Worm (Caenorhabditis elegans): Measurements from ENCODE around the gene stn-2.

DNA sequence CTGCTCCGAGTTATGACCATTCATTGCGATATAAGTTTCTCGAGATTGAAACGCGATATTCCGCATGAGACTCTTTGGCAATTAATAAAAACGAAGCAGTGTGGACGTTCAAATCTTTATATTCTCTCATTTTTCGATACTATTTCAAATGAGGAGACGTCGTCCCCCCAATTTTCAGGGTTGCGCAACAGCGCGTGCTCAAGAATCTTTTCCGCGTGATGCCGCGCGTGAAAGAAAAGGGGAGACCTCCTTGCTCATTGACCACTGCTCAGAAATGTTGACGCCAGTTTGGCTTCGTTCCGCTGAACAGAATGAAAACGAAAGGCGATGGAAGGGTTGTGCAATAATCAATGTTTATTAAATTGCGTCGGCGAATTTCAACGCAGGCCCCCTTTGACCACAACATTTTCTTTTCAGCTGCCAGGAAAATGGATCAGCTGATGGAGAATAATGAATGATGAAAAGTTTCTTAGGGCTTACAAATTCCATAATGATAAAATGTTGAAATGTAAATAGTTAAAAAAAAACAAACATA lies 24.9 kb downstream of the stn-2 start:
- TF ChIP-seq ref-1 (GFP tag; conservative IDR thresholded peaks at IDR 0.05) = no peak
- no peak for TF ChIP-seq ztf-23 (GFP tag; IDR thresholded peaks at IDR 0.05)
- TF ChIP-seq flt-1 (GFP tag; IDR thresholded peaks at IDR 0.05) = no peak

Measured in whole organism, midembryonic.